Comparison of ENCODE assay signal across 1 fruit fly cellular context in the genomic region with DNA sequence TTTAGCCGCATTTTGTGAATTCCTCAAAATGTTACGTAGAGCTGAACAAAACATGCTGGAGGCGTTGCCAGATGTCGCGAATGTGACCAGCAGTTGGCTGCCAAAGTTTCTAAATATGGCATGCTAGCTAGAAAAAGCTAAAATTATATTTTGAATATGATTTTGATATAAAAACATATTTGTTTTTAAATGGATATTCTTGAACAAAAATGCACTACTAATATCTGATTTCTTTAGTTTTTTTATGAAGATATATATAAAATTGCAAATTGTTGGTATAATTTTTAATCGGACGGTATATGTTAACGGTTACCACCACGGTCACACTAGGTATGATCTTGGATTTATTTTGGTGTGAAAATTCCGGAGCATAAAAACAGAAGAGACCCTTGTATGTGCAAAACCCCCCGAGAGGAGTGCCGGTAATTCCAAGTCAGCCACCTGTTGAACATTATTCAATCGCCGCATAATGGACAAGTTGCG.
TF ChIP-seq lines count a peak whose summit lies in the region.

A gene (minus strand): TSS at position 86 of the 483 bp plus-strand sequence.
A gene (plus strand): TSS at position 323 of the 483 bp plus-strand sequence.

TF ChIP-seq in whole organism, embryonic, 481 proteins besides CTCF, POLR2A, EP300 and RAD21 (continued from another document and continues in another):
- no peak for TF ChIP-seq Neu2 (GFP tag; optimal IDR thresholded peaks at IDR 0.05; lab: Kevin White, UChicago; ENCODE audit: borderline replicate concordance)
- peak; percentile 46 for TF ChIP-seq CoRest (tag; optimal IDR thresholded peaks at IDR 0.05; lab: Kevin White, UChicago)
- TF ChIP-seq E2f1 (GFP tag; IDR thresholded peaks at IDR 0.05; lab: Robert Waterston, UW), result no peak
- TF ChIP-seq nerfin-2 (GFP tag; IDR thresholded peaks at IDR 0.05; lab: Robert Waterston, UW; ENCODE audit: partially characterized antibody), result no peak
- no peak for TF ChIP-seq CG12104 (GFP tag; optimal IDR thresholded peaks at IDR 0.05; lab: Kevin White, UChicago)
- TF ChIP-seq ssp (GFP tag; IDR thresholded peaks at IDR 0.05; lab: Robert Waterston, UW), result no peak
- no peak for TF ChIP-seq Tbp (GFP tag; optimal IDR thresholded peaks at IDR 0.05; lab: Kevin White, UChicago)
- TF ChIP-seq trh (GFP tag; optimal IDR thresholded peaks at IDR 0.05; lab: Kevin White, UChicago), result no peak
- TF ChIP-seq CG1603 (tag; optimal IDR thresholded peaks at IDR 0.05; lab: Kevin White, UChicago), result peak; percentile 29
- peak; percentile 30; the same call in 1 of the 2 replicates for TF ChIP-seq CG13287 (GFP tag; IDR thresholded peaks at IDR 0.05; lab: Robert Waterston, UW; ENCODE audit: partially characterized antibody)
- TF ChIP-seq br (optimal IDR thresholded peaks at IDR 0.05; lab: Kevin White, UChicago), result no peak
- TF ChIP-seq CG1832 (GFP tag; optimal IDR thresholded peaks at IDR 0.05; lab: Kevin White, UChicago), result no peak
- no peak for TF ChIP-seq CG7786 (GFP tag; optimal IDR thresholded peaks at IDR 0.05; lab: Kevin White, UChicago)
- no peak for TF ChIP-seq CG33557 (GFP tag; optimal IDR thresholded peaks at IDR 0.05; lab: Kevin White, UChicago)
- peak; percentile 35; the same call in 1 of the 3 replicates for TF ChIP-seq knrl (GFP tag; IDR thresholded peaks at IDR 0.05; lab: Robert Waterston, UW; ENCODE audit: partially characterized antibody)
- no peak for TF ChIP-seq Stat92E (GFP tag; optimal IDR thresholded peaks at IDR 0.05; lab: Kevin White, UChicago)
- TF ChIP-seq Elba2 (GFP tag; optimal IDR thresholded peaks at IDR 0.05; lab: Kevin White, UChicago), result no peak
- peak; percentile 24 for TF ChIP-seq CG12299 (tag; optimal IDR thresholded peaks at IDR 0.05; lab: Kevin White, UChicago)
- TF ChIP-seq Hsf (GFP tag; optimal IDR thresholded peaks at IDR 0.05; lab: Kevin White, UChicago), result peak; percentile 39
- TF ChIP-seq fd64A (GFP tag; optimal IDR thresholded peaks at IDR 0.05; lab: Kevin White, UChicago), result no peak
- peak; percentile 30; the same call in 1 of the 3 replicates for TF ChIP-seq zfh1 (GFP tag; IDR thresholded peaks at IDR 0.05; lab: Robert Waterston, UW)
- no peak for TF ChIP-seq nom (GFP tag; optimal IDR thresholded peaks at IDR 0.05; lab: Kevin White, UChicago)
- TF ChIP-seq CG17829 (tag; optimal IDR thresholded peaks at IDR 0.05; lab: Kevin White, UChicago), result peak; percentile 55
- no peak for TF ChIP-seq tgo (GFP tag; IDR thresholded peaks at IDR 0.05; lab: Robert Waterston, UW)
- no peak for TF ChIP-seq schlank (tag; optimal IDR thresholded peaks at IDR 0.05; lab: Kevin White, UChicago)
- no peak for TF ChIP-seq Oli (tag; optimal IDR thresholded peaks at IDR 0.05; lab: Kevin White, UChicago)
- TF ChIP-seq Jarid2 (GFP tag; optimal IDR thresholded peaks at IDR 0.05; lab: Kevin White, UChicago), result no peak
- no peak for TF ChIP-seq Trl (optimal IDR thresholded peaks at IDR 0.05; lab: Kevin White, UChicago)
- no peak for TF ChIP-seq Trl (GFP tag; optimal IDR thresholded peaks at IDR 0.05; lab: Kevin White, UChicago)
- no peak for TF ChIP-seq fd96Cb (tag; optimal IDR thresholded peaks at IDR 0.05; lab: Kevin White, UChicago)
- no peak for TF ChIP-seq NFAT (GFP tag; IDR thresholded peaks at IDR 0.05; lab: Robert Waterston, UW)
- no peak for TF ChIP-seq Nf-YA (GFP tag; IDR thresholded peaks at IDR 0.05; lab: Robert Waterston, UW)
- TF ChIP-seq Camta (GFP tag; optimal IDR thresholded peaks at IDR 0.05; lab: Kevin White, UChicago), result no peak
- no peak for TF ChIP-seq toy (GFP tag; IDR thresholded peaks at IDR 0.05; lab: Robert Waterston, UW)
- no peak for TF ChIP-seq Doc2 (GFP tag; IDR thresholded peaks at IDR 0.05; lab: Robert Waterston, UW)
- TF ChIP-seq CG13296 (GFP tag; optimal IDR thresholded peaks at IDR 0.05; lab: Kevin White, UChicago), result no peak
- TF ChIP-seq Ets65A (GFP tag; lab: Kevin White, UChicago), result peak; percentile 69
- TF ChIP-seq CG2875 (GFP tag; optimal IDR thresholded peaks at IDR 0.05; lab: Kevin White, UChicago), result no peak
- TF ChIP-seq CG7271 (tag; optimal IDR thresholded peaks at IDR 0.05; lab: Kevin White, UChicago), result no peak
- no peak for TF ChIP-seq gcm (GFP tag; optimal IDR thresholded peaks at IDR 0.05; lab: Kevin White, UChicago)
- TF ChIP-seq CG16863 (GFP tag; optimal IDR thresholded peaks at IDR 0.05; lab: Kevin White, UChicago), result no peak
- TF ChIP-seq btn (GFP tag; optimal IDR thresholded peaks at IDR 0.05; lab: Kevin White, UChicago), result no peak
- peak; percentile 62 for TF ChIP-seq gfzf (GFP tag; optimal IDR thresholded peaks at IDR 0.05; lab: Kevin White, UChicago)
- no peak for TF ChIP-seq Asciz (GFP tag; optimal IDR thresholded peaks at IDR 0.05; lab: Kevin White, UChicago)
- TF ChIP-seq Rx (GFP tag; IDR thresholded peaks at IDR 0.05; lab: Robert Waterston, UW), result no peak
- TF ChIP-seq NC2β (GFP tag; optimal IDR thresholded peaks at IDR 0.05; lab: Kevin White, UChicago), result no peak
- no peak for TF ChIP-seq ato (GFP tag; IDR thresholded peaks at IDR 0.05; lab: Robert Waterston, UW; ENCODE audit: partially characterized antibody)
- peak; percentile 3 for TF ChIP-seq CG4424 (GFP tag; optimal IDR thresholded peaks at IDR 0.05; lab: Kevin White, UChicago)
- TF ChIP-seq cato (GFP tag; optimal IDR thresholded peaks at IDR 0.05; lab: Kevin White, UChicago; ENCODE audit: borderline replicate concordance), result no peak
- TF ChIP-seq CG2678 (tag; optimal IDR thresholded peaks at IDR 0.05; lab: Kevin White, UChicago), result peak; percentile 42
- no peak for TF ChIP-seq unc-4 (GFP tag; IDR thresholded peaks at IDR 0.05; lab: Robert Waterston, UW; ENCODE audit: partially characterized antibody)
- no peak for TF ChIP-seq Dbx (GFP tag; IDR thresholded peaks at IDR 0.05; lab: Robert Waterston, UW)
- TF ChIP-seq CG14014 (GFP tag; IDR thresholded peaks at IDR 0.05; lab: Robert Waterston, UW), result no peak
- no peak for TF ChIP-seq tap (tag; optimal IDR thresholded peaks at IDR 0.05; lab: Kevin White, UChicago)
- TF ChIP-seq CG11696 (GFP tag; IDR thresholded peaks at IDR 0.05; lab: Robert Waterston, UW), result no peak
- no peak for TF ChIP-seq D19B (GFP tag; optimal IDR thresholded peaks at IDR 0.05; lab: Kevin White, UChicago)
- no peak for TF ChIP-seq Meics (GFP tag; optimal IDR thresholded peaks at IDR 0.05; lab: Kevin White, UChicago)
- peak; percentile 14 for TF ChIP-seq D19A (tag; optimal IDR thresholded peaks at IDR 0.05; lab: Kevin White, UChicago)
- no peak for TF ChIP-seq jumu (GFP tag; optimal IDR thresholded peaks at IDR 0.05; lab: Kevin White, UChicago)
- TF ChIP-seq lov (optimal IDR thresholded peaks at IDR 0.05; lab: Kevin White, UChicago), result no peak
- TF ChIP-seq lov (GFP tag; IDR thresholded peaks at IDR 0.05; lab: Robert Waterston, UW), result no peak
- TF ChIP-seq Dip2 (GFP tag; IDR thresholded peaks at IDR 0.05; lab: Robert Waterston, UW), result no peak
- TF ChIP-seq BEAF-32 (GFP tag; optimal IDR thresholded peaks at IDR 0.05; lab: Kevin White, UChicago), result peak; percentile 36
- TF ChIP-seq row (GFP tag; IDR thresholded peaks at IDR 0.05; lab: Robert Waterston, UW), result peak; percentile 78
- no peak for TF ChIP-seq CG5953 (GFP tag; IDR thresholded peaks at IDR 0.05; lab: Robert Waterston, UW)
- no peak for TF ChIP-seq inv (GFP tag; IDR thresholded peaks at IDR 0.05; lab: Robert Waterston, UW; ENCODE audit: partially characterized antibody)
- no peak for TF ChIP-seq CG31388 (GFP tag; optimal IDR thresholded peaks at IDR 0.05; lab: Kevin White, UChicago)
- no peak for TF ChIP-seq CG34224 (GFP tag; IDR thresholded peaks at IDR 0.05; lab: Robert Waterston, UW; ENCODE audit: partially characterized antibody)
- no peak for TF ChIP-seq tio (GFP tag; optimal IDR thresholded peaks at IDR 0.05; lab: Kevin White, UChicago)
- peak; percentile 46 for TF ChIP-seq CG13424 (tag; optimal IDR thresholded peaks at IDR 0.05; lab: Kevin White, UChicago)
- TF ChIP-seq wor (GFP tag; IDR thresholded peaks at IDR 0.05; lab: Robert Waterston, UW), result no peak
- TF ChIP-seq Lhr (GFP tag; optimal IDR thresholded peaks at IDR 0.05; lab: Kevin White, UChicago), result peak; percentile 57
- peak; percentile 61 for TF ChIP-seq CG11504 (tag; optimal IDR thresholded peaks at IDR 0.05; lab: Kevin White, UChicago)
- no peak for TF ChIP-seq CkIIα-i1 (GFP tag; IDR thresholded peaks at IDR 0.05; lab: Robert Waterston, UW)
- TF ChIP-seq Hr3 (GFP tag; optimal IDR thresholded peaks at IDR 0.05; lab: Kevin White, UChicago), result no peak
- TF ChIP-seq CG42726 (GFP tag; IDR thresholded peaks at IDR 0.05; lab: Robert Waterston, UW; ENCODE audit: partially characterized antibody), result no peak; the same call in 1 of the 2 replicates
- TF ChIP-seq CG17912 (GFP tag; optimal IDR thresholded peaks at IDR 0.05; lab: Kevin White, UChicago), result no peak
- no peak for TF ChIP-seq exex (tag; optimal IDR thresholded peaks at IDR 0.05; lab: Kevin White, UChicago)
- TF ChIP-seq CG11093 (GFP tag; IDR thresholded peaks at IDR 0.05; lab: Robert Waterston, UW), result no peak
- no peak for TF ChIP-seq Mad (GFP tag; optimal IDR thresholded peaks at IDR 0.05; lab: Kevin White, UChicago)
- TF ChIP-seq Antp (GFP tag; optimal IDR thresholded peaks at IDR 0.05; lab: Kevin White, UChicago), result no peak
- TF ChIP-seq repo (GFP tag; optimal IDR thresholded peaks at IDR 0.05; lab: Kevin White, UChicago), result no peak
- no peak for TF ChIP-seq CG11695 (GFP tag; IDR thresholded peaks at IDR 0.05; lab: Robert Waterston, UW)
- peak; percentile 43 for TF ChIP-seq MESR4 (GFP tag; optimal IDR thresholded peaks at IDR 0.05; lab: Kevin White, UChicago)
- TF ChIP-seq CG10431 (GFP tag; optimal IDR thresholded peaks at IDR 0.05; lab: Kevin White, UChicago), result no peak
- TF ChIP-seq CG13775 (GFP tag; optimal IDR thresholded peaks at IDR 0.05; lab: Kevin White, UChicago), result no peak
- no peak for TF ChIP-seq CG10366 (GFP tag; IDR thresholded peaks at IDR 0.05; lab: Robert Waterston, UW)
- TF ChIP-seq CG31441 (GFP tag; IDR thresholded peaks at IDR 0.05; lab: Robert Waterston, UW), result peak; percentile 42
- TF ChIP-seq Ptx1 (GFP tag; IDR thresholded peaks at IDR 0.05; lab: Robert Waterston, UW), result no peak
- TF ChIP-seq sob (GFP tag; IDR thresholded peaks at IDR 0.05; lab: Robert Waterston, UW), result no peak
- TF ChIP-seq sqz (GFP tag; optimal IDR thresholded peaks at IDR 0.05; lab: Kevin White, UChicago), result no peak
- TF ChIP-seq Adf1 (GFP tag; IDR thresholded peaks at IDR 0.05; lab: Robert Waterston, UW), result no peak
- no peak for TF ChIP-seq CG10565 (GFP tag; optimal IDR thresholded peaks at IDR 0.05; lab: Kevin White, UChicago)
- no peak for TF ChIP-seq bbx (GFP tag; IDR thresholded peaks at IDR 0.05; lab: Robert Waterston, UW; ENCODE audit: partially characterized antibody)
- no peak for TF ChIP-seq Sox100B (GFP tag; optimal IDR thresholded peaks at IDR 0.05; lab: Kevin White, UChicago)
- no peak for TF ChIP-seq CG6654 (GFP tag; optimal IDR thresholded peaks at IDR 0.05; lab: Kevin White, UChicago)
- TF ChIP-seq CG34422 (GFP tag; IDR thresholded peaks at IDR 0.05; lab: Robert Waterston, UW), result no peak
- TF ChIP-seq wek (GFP tag; optimal IDR thresholded peaks at IDR 0.05; lab: Kevin White, UChicago), result no peak
- TF ChIP-seq bowl (GFP tag; IDR thresholded peaks at IDR 0.05; lab: Robert Waterston, UW), result no peak
- TF ChIP-seq CG10321 (GFP tag; IDR thresholded peaks at IDR 0.05; lab: Robert Waterston, UW), result no peak
- no peak for TF ChIP-seq CG16815 (GFP tag; optimal IDR thresholded peaks at IDR 0.05; lab: Kevin White, UChicago)
- no peak for TF ChIP-seq slou (GFP tag; optimal IDR thresholded peaks at IDR 0.05; lab: Kevin White, UChicago)
- TF ChIP-seq CG15514 (GFP tag; optimal IDR thresholded peaks at IDR 0.05; lab: Kevin White, UChicago), result peak; percentile 50
- TF ChIP-seq CG17359 (tag; optimal IDR thresholded peaks at IDR 0.05; lab: Kevin White, UChicago), result no peak
- no peak for TF ChIP-seq CG14965 (GFP tag; optimal IDR thresholded peaks at IDR 0.05; lab: Kevin White, UChicago; ENCODE audit: borderline replicate concordance)
- TF ChIP-seq Scr (GFP tag; IDR thresholded peaks at IDR 0.05; lab: Robert Waterston, UW; ENCODE audit: partially characterized antibody), result no peak
- TF ChIP-seq CG2202 (tag; optimal IDR thresholded peaks at IDR 0.05; lab: Kevin White, UChicago), result no peak
- 0 out of 2 replicates have a peak, but pooled peaks have one; percentile 8 for TF ChIP-seq Rfx (GFP tag; IDR thresholded peaks at IDR 0.05; lab: Robert Waterston, UW)
- TF ChIP-seq Abd-B (GFP tag; optimal IDR thresholded peaks at IDR 0.05; lab: Kevin White, UChicago), result no peak
- TF ChIP-seq Myb (GFP tag; optimal IDR thresholded peaks at IDR 0.05; lab: Kevin White, UChicago), result peak; percentile 56
- TF ChIP-seq CG8359 (GFP tag; optimal IDR thresholded peaks at IDR 0.05; lab: Kevin White, UChicago; ENCODE audit: borderline replicate concordance), result no peak
- TF ChIP-seq CG10654 (GFP tag; optimal IDR thresholded peaks at IDR 0.05; lab: Kevin White, UChicago), result peak; percentile 7
- TF ChIP-seq tup (GFP tag; optimal IDR thresholded peaks at IDR 0.05; lab: Kevin White, UChicago), result no peak
- peak; percentile 14 for TF ChIP-seq dmrt11E (tag; optimal IDR thresholded peaks at IDR 0.05; lab: Kevin White, UChicago)
- peak; percentile 50 for TF ChIP-seq lilli (GFP tag; optimal IDR thresholded peaks at IDR 0.05; lab: Kevin White, UChicago)
- peak in 1 of 2 experiments; percentile 30 for TF ChIP-seq dpn (GFP tag; optimal IDR thresholded peaks at IDR 0.05; lab: Kevin White, UChicago)
- no peak for TF ChIP-seq emc (GFP tag; optimal IDR thresholded peaks at IDR 0.05; lab: Kevin White, UChicago)
- no peak for TF ChIP-seq sima (GFP tag; optimal IDR thresholded peaks at IDR 0.05; lab: Kevin White, UChicago)
- no peak for TF ChIP-seq CG13624 (GFP tag; optimal IDR thresholded peaks at IDR 0.05; lab: Kevin White, UChicago)
- TF ChIP-seq Bteb2 (GFP tag; optimal IDR thresholded peaks at IDR 0.05; lab: Kevin White, UChicago), result no peak
- TF ChIP-seq Fer1 (GFP tag; optimal IDR thresholded peaks at IDR 0.05; lab: Kevin White, UChicago), result peak; percentile 17
- TF ChIP-seq CG12769 (tag; optimal IDR thresholded peaks at IDR 0.05; lab: Kevin White, UChicago), result no peak
- TF ChIP-seq Lim3 (GFP tag; IDR thresholded peaks at IDR 0.05; lab: Robert Waterston, UW), result no peak
- TF ChIP-seq E2f2 (GFP tag; IDR thresholded peaks at IDR 0.05; lab: Robert Waterston, UW), result peak; percentile 24
- TF ChIP-seq B-H2 (GFP tag; optimal IDR thresholded peaks at IDR 0.05; lab: Kevin White, UChicago), result no peak
- no peak for TF ChIP-seq psq (GFP tag; optimal IDR thresholded peaks at IDR 0.05; lab: Kevin White, UChicago)
- TF ChIP-seq z (GFP tag; IDR thresholded peaks at IDR 0.05; lab: Robert Waterston, UW), result no peak
- TF ChIP-seq NK7.1 (GFP tag; optimal IDR thresholded peaks at IDR 0.05; lab: Kevin White, UChicago), result no peak
- peak; percentile 60 for TF ChIP-seq pzg (GFP tag; optimal IDR thresholded peaks at IDR 0.05; lab: Kevin White, UChicago)
